Comparison of ENCODE assay signal across 2 fruit fly cellular contexts in the genomic region with DNA sequence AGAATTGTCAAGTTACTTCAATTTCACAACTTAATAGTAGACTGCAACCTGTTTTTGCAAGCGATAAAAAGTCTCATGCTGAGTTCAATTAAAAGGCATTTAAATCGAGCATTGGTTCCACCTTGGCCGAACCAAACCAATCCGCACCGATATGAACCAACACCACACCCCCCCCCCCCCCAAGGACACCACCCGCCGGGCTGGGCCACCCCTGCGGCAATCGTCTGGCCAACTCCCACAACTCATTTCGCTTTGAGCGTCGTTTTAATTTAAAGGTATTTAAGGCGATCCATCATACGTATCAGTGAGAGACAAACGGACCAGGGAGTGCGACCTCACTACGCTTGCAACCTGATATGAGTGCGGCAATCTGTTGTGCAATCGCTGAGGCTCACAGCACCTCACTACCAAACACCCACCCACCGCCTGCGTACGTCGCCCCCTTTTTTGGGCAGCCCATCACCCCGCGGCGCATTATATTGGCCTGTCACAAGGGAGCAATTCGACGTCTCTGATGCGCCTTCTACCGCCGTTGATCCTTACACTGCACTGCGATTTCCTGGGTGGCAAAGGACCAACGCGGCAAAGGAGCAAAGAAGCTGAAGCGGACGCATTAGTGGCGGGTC.
TF ChIP-seq lines count a peak whose summit lies in the region.

No protein-coding gene starts in this region.

- no peak for TF ChIP-seq CTCF in whole organism, embryonic (GFP tag; optimal IDR thresholded peaks at IDR 0.05; lab: Kevin White, UChicago)

TF ChIP-seq in whole organism, embryonic, 481 proteins besides CTCF, POLR2A, EP300 and RAD21:
- TF ChIP-seq Ets65A (GFP tag; lab: Kevin White, UChicago): peak; percentile 44
- peak; percentile 89 for TF ChIP-seq pros (GFP tag; optimal IDR thresholded peaks at IDR 0.05; lab: Kevin White, UChicago)
- TF ChIP-seq scrt (GFP tag; optimal IDR thresholded peaks at IDR 0.05; lab: Kevin White, UChicago): no peak
- TF ChIP-seq Hr39 (optimal IDR thresholded peaks at IDR 0.05; lab: Kevin White, UChicago): peak; percentile 81
- TF ChIP-seq Abd-B (GFP tag; optimal IDR thresholded peaks at IDR 0.05; lab: Kevin White, UChicago): no peak
- peak; percentile 3 for TF ChIP-seq abd-A (tag; optimal IDR thresholded peaks at IDR 0.05; lab: Kevin White, UChicago)
- peak; percentile 20 for TF ChIP-seq nerfin-1 (tag; optimal IDR thresholded peaks at IDR 0.05; lab: Kevin White, UChicago)
- peak in 1 of 2 experiments; percentile 39 for TF ChIP-seq tll (GFP tag; optimal IDR thresholded peaks at IDR 0.05; lab: Kevin White, UChicago)
- TF ChIP-seq oc (tag; optimal IDR thresholded peaks at IDR 0.05; lab: Kevin White, UChicago): peak; percentile 1
- TF ChIP-seq CG2129 (GFP tag; IDR thresholded peaks at IDR 0.05; lab: Robert Waterston, UW; ENCODE audit: partially characterized antibody): no peak
- TF ChIP-seq Mad (GFP tag; optimal IDR thresholded peaks at IDR 0.05; lab: Kevin White, UChicago): no peak
- TF ChIP-seq Med (GFP tag; lab: Kevin White, UChicago): peak; percentile 23
- TF ChIP-seq Nf-YB (GFP tag; optimal IDR thresholded peaks at IDR 0.05; lab: Kevin White, UChicago): no peak
- TF ChIP-seq Hey (tag; optimal IDR thresholded peaks at IDR 0.05; lab: Kevin White, UChicago): peak; percentile 87
- no peak for TF ChIP-seq wek (GFP tag; optimal IDR thresholded peaks at IDR 0.05; lab: Kevin White, UChicago)
- TF ChIP-seq chm (GFP tag; IDR thresholded peaks at IDR 0.05; lab: Robert Waterston, UW): no peak
TF ChIP-seq in whole organism, embryonic: peak in this region for 9.

TF ChIP-seq in whole organism, wandering third instar larva, 38 proteins besides CTCF, POLR2A, EP300 and RAD21:
- TF ChIP-seq Mio (GFP tag; optimal IDR thresholded peaks at IDR 0.05; lab: Kevin White, UChicago) (no peak), Dfd (GFP tag; optimal IDR thresholded peaks at IDR 0.05; lab: Kevin White, UChicago) (peak; percentile 98)
